Fruit fly (Drosophila melanogaster) ovary, adult (tissue): Measurements from ENCODE around the gene bol.

Experiments used
- CG17801 ChIP-seq: fragments of 200-800 bp; optimal IDR thresholded peaks from 2 replicates; lab custom pipeline; 2019; ENCODE audit warnings: missing biosample characterization, mild to moderate bottlenecking, missing genetic modification characterization, moderate library complexity; ENCODE audit not compliant: partially characterized antibody

The bol gene

DNA sequence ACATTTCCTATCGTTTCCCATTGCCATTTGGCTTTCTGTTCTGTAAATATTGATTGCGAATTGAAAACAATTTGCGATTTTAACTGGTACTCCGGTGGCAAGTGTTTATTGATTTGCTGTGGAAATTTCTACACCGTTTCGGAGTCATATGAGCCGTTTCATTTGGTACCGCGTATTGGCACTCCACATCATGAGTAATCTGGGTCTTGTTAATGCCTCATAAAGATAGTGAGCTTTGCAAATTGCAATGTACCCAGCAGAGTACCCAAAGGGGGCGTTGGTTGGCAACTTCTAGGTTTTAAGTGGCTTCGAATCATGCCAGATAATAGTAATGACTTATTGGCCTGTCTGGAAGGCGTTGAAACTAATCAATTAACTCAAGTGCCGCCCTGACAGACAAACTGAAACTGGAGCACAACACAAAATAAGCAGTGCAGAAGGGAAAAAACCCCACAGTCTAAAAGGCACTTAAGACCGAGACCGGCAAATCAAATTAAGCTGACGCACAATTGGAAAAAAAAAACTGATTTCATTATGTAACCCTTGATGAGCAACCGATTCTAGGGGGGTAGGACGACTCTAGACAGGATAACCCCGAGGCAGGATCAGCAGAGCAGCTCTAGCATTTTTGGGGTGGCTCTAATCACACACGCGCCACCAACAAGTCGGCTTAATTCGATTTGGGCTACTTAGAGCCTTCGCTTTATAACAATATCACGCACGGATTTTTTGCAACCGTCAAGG lies 81.2 kb downstream of the bol start:
- no peak for TF ChIP-seq CG17801 (GFP tag; lab: Kevin White, UChicago)

DNA sequence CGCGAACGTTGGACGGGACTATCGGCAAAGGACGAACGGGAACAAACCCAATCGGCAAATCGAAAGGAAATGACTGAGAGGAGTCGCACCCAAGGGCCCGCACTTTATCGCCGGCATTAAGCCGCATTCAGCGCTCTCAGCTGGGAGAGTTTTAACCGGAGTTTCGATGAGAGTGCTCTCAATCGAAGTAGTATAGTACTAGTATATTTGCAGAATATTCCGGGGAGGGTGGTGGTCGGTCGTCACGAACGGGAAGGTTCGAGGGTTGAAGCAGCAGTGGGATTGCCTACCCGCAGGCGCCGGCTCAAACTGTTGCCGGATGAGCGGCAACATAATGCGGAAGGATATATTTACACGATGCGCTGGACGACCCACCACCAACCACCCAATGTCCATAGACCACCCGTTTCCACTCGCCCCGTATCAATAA lies 82.4 kb downstream of the bol start:
- TF ChIP-seq CG17801 (GFP tag; lab: Kevin White, UChicago): no peak

DNA sequence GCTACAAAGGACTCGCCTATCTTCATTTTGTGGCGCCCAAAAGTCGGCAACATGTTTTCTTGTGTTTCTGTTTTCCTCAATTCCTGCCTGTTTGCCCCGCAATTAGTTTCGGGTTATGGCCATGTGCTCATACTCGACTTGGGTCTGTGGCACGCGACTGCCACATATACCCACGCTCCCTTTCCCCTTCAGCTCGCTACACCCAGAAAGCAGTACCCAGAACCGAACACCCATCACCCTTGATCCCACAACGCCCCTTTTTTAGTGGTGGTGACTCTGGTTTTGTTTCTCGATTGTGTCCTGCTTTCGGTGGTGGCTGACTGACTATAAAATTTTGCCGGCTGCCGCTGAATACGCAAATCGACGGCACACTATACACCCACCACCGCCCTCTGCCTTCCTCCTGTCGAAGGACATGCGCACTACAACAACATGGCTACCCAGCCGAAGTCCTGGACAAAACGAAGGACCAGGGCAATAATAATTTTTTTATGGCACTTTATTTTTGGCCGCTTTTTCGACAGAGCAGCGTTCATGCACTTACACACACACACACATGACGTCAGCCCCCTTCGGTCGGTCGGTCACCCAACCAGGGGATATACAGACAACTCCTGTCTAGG lies 83.6 kb downstream of the bol start:
- no peak for TF ChIP-seq CG17801 (GFP tag; lab: Kevin White, UChicago)
